Worm (Caenorhabditis elegans): ENCODE measurements around the gene asp-13.

DNA sequence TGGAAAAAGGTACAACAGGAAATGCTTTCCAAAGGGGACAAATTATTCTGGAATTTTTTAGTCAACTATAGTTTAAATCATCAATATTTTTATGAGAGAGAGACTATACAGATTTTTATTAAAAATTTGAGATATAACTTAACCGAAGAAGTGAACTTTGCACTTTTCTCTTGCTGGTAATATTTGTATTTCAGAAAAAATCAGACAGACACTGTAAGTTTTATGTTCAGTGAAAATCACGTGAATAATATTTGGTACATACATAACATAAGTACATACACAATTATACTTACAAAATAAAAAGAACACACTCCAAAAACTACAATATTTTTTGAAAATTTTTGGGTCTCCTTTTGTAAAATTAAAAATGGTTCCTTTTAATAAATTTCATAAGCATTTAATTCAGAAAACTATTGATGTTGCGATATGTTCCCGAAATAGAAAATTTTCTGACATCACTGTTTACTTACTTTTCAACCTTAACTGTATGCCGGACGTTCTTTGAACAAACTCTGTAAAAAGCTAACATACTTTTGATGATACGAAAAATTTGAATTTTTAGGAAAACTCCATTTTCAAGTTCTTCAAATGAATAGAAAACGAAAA is 5.2 kb downstream of the asp-13 start, which contains the start of the genes F28A12.10 and acd-4:
- TF ChIP-seq ztf-26 (tag; optimal IDR thresholded peaks at IDR 0.05) (no peak), dpl-1 (GFP tag; optimal IDR thresholded peaks at IDR 0.05) (no peak), nfya-1 (tag; optimal IDR thresholded peaks at IDR 0.05; ENCODE audit: borderline replicate concordance, insufficient read depth) (no peak)

All from whole organism, young adult.